Fruit fly (Drosophila melanogaster) whole organism, prepupa: ENCODE measurements around the gene nyo.

Experiments
- Blimp-1 ChIP-seq: fragments of 200-800 bp; sonication (Bioruptor generic); optimal IDR thresholded peaks from 3 replicates; lab custom pipeline; 2017; ENCODE audit warnings: missing biosample characterization, missing genetic modification characterization, mild to moderate bottlenecking, moderate library complexity, missing genetic modification reagents
- CG10631 ChIP-seq: fragments of 200-800 bp; sonication (Bioruptor generic); optimal IDR thresholded peaks from 2 replicates; lab custom pipeline; 2016; ENCODE audit warnings: missing biosample characterization, missing genetic modification characterization
- CG11294 ChIP-seq: fragments of 200-800 bp; sonication (Bioruptor generic); IDR thresholded peaks from 2 replicates; pipeline ENCODE4 v1.3.6; 2022; ENCODE audit warnings: missing biosample characterization, missing genetic modification characterization
- CG11762 ChIP-seq: fragments of 200-800 bp; sonication (Bioruptor generic); optimal IDR thresholded peaks from 3 replicates; lab custom pipeline; 2016; ENCODE audit warnings: missing biosample characterization, missing genetic modification characterization; ENCODE audit not compliant: insufficient read depth
- CG11902 ChIP-seq: fragments of 200-800 bp; sonication (Bioruptor generic); optimal IDR thresholded peaks from 3 replicates; lab custom pipeline; 2016; ENCODE audit warnings: missing biosample characterization, missing genetic modification characterization
- CG32006 ChIP-seq: fragments of 200-800 bp; sonication (Bioruptor generic); optimal IDR thresholded peaks from 3 replicates; lab custom pipeline; 2017; ENCODE audit warnings: missing biosample characterization, mild to moderate bottlenecking, missing genetic modification characterization
- CG3919 ChIP-seq: fragments of 200-800 bp; sonication (Bioruptor generic); optimal IDR thresholded peaks from 3 replicates; lab custom pipeline; 2016; ENCODE audit warnings: missing biosample characterization, missing genetic modification characterization
- CG4318 ChIP-seq: fragments of 200-800 bp; sonication (Bioruptor generic); optimal IDR thresholded peaks from 3 replicates; lab custom pipeline; 2017; ENCODE audit warnings: missing biosample characterization, mild to moderate bottlenecking, missing genetic modification characterization
- CG6163 ChIP-seq: fragments of 200-800 bp; sonication (Bioruptor generic); IDR thresholded peaks from 3 replicates; pipeline ENCODE4 v1.3.6; 2022; ENCODE audit warnings: missing biosample characterization, missing genetic modification characterization
- CG6276 ChIP-seq: fragments of 200-800 bp; sonication (Bioruptor generic); optimal IDR thresholded peaks from 2 replicates; lab custom pipeline; 2017; ENCODE audit warnings: missing biosample characterization, mild to moderate bottlenecking, missing genetic modification characterization
- CG6792 ChIP-seq: fragments of 200-800 bp; sonication (Bioruptor generic); optimal IDR thresholded peaks from 3 replicates; lab custom pipeline; 2016; ENCODE audit warnings: missing biosample characterization, missing genetic modification characterization
- CG6854 ChIP-seq: fragments of 200-800 bp; sonication (Bioruptor generic); optimal IDR thresholded peaks from 2 replicates; lab custom pipeline; 2017; ENCODE audit warnings: missing biosample characterization, mild to moderate bottlenecking, missing genetic modification characterization
- CG9139 ChIP-seq: fragments of 200-800 bp; sonication (Bioruptor generic); optimal IDR thresholded peaks from 3 replicates; lab custom pipeline; 2017; ENCODE audit warnings: missing biosample characterization, mild to moderate bottlenecking, missing genetic modification characterization
- Eip75B ChIP-seq: fragments of 200-800 bp; sonication (Bioruptor generic); optimal IDR thresholded peaks from 3 replicates; lab custom pipeline; 2016; ENCODE audit warnings: missing biosample characterization, missing genetic modification characterization
- Eip78C ChIP-seq: fragments of 200-800 bp; sonication (Bioruptor generic); peaks from one replicate; lab custom pipeline; 2016; ENCODE audit warnings: missing biosample characterization, missing genetic modification characterization
- Eip93F ChIP-seq: fragments of 200-800 bp; sonication (Bioruptor generic); optimal IDR thresholded peaks from 2 replicates; lab custom pipeline; 2016; ENCODE audit warnings: missing biosample characterization, mild to moderate bottlenecking, missing genetic modification characterization
- Ets21C ChIP-seq: fragments of 200-800 bp; sonication (Bioruptor generic); optimal IDR thresholded peaks from 3 replicates; lab custom pipeline; 2016; ENCODE audit warnings: missing biosample characterization, missing genetic modification characterization
- Ets96B ChIP-seq: fragments of 200-800 bp; optimal IDR thresholded peaks from 2 replicates; lab custom pipeline; 2019; ENCODE audit warnings: missing biosample characterization, mild to moderate bottlenecking, missing genetic modification characterization, moderate library complexity
- Gug ChIP-seq: fragments of 200-800 bp; sonication (Bioruptor generic); IDR thresholded peaks from 2 replicates; pipeline ENCODE4 v1.3.6; 2022; ENCODE audit warnings: missing biosample characterization, missing genetic modification characterization
- Hr4 ChIP-seq: fragments of 200-800 bp; sonication (Bioruptor generic); optimal IDR thresholded peaks from 3 replicates; lab custom pipeline; 2016; ENCODE audit warnings: missing biosample characterization, missing genetic modification characterization
- Lpt ChIP-seq: fragments of 200-800 bp; sonication (Bioruptor generic); optimal IDR thresholded peaks from 3 replicates; lab custom pipeline; 2016; ENCODE audit warnings: missing biosample characterization, missing genetic modification characterization
- Smox ChIP-seq: fragments of 200-800 bp; sonication (Bioruptor generic); optimal IDR thresholded peaks from 3 replicates; lab custom pipeline; 2016; ENCODE audit warnings: missing biosample characterization, missing genetic modification characterization
- Sox102F ChIP-seq: fragments of 200-800 bp; sonication (Bioruptor generic); optimal IDR thresholded peaks from 2 replicates; lab custom pipeline; 2016; ENCODE audit warnings: missing biosample characterization, mild to moderate bottlenecking, missing genetic modification characterization
- Sox14 ChIP-seq: fragments of 200-800 bp; sonication (Bioruptor generic); optimal IDR thresholded peaks from 3 replicates; lab custom pipeline; 2016; ENCODE audit warnings: missing biosample characterization, missing genetic modification characterization
- acj6 ChIP-seq: fragments of 200-800 bp; sonication (Bioruptor generic); optimal IDR thresholded peaks from 3 replicates; lab custom pipeline; 2016; ENCODE audit warnings: missing biosample characterization, missing genetic modification characterization
- dsx ChIP-seq: fragments of 200-800 bp; optimal IDR thresholded peaks from 3 replicates; lab custom pipeline; 2019; ENCODE audit warnings: missing biosample characterization, mild to moderate bottlenecking, missing genetic modification characterization, moderate library complexity; ENCODE audit not compliant: poor library complexity, severe bottlenecking
- eg ChIP-seq: fragments of 200-800 bp; sonication (Bioruptor generic); IDR thresholded peaks from 3 replicates; pipeline ENCODE4 v1.3.6; 2022; ENCODE audit warnings: missing biosample characterization, missing genetic modification characterization
- fd59A ChIP-seq: fragments of 200-800 bp; sonication (Bioruptor generic); optimal IDR thresholded peaks from 2 replicates; lab custom pipeline; 2017; ENCODE audit warnings: missing biosample characterization, mild to moderate bottlenecking, missing genetic modification characterization, missing genetic modification reagents
- fkh ChIP-seq: fragments of 200-800 bp; sonication (Bioruptor generic); optimal IDR thresholded peaks from 3 replicates; lab custom pipeline; 2017; ENCODE audit warnings: missing biosample characterization, mild to moderate bottlenecking, missing genetic modification characterization, moderate library complexity
- lz ChIP-seq: fragments of 200-800 bp; sonication (Bioruptor generic); optimal IDR thresholded peaks from 3 replicates; lab custom pipeline; 2016; ENCODE audit warnings: missing biosample characterization, missing genetic modification characterization
- net ChIP-seq: fragments of 200-800 bp; sonication (Bioruptor generic); optimal IDR thresholded peaks from 3 replicates; lab custom pipeline; 2016; ENCODE audit warnings: missing biosample characterization, missing genetic modification characterization
- salr ChIP-seq, 2 experiments: fragments of 200-800 bp; sonication (Bioruptor generic); optimal IDR thresholded peaks; 3 replicates each; lab custom pipeline; 2016 to 2018; ENCODE audit warnings: missing biosample characterization in 2 of 2, missing genetic modification characterization in 2 of 2, mild to moderate bottlenecking in 1 of 2
- ss ChIP-seq, 2 experiments: fragments of 200-800 bp; sonication (Bioruptor generic); optimal IDR thresholded peaks; 2 replicates in 1 of 2; 3 replicates in 1 of 2; lab custom pipeline; 2017 to 2018; ENCODE audit warnings: mild to moderate bottlenecking in 2 of 2, missing biosample characterization in 2 of 2, missing genetic modification characterization in 2 of 2, moderate library complexity in 1 of 2
- svp ChIP-seq: fragments of 200-800 bp; sonication (Bioruptor generic); peaks from one replicate; lab custom pipeline; 2016; ENCODE audit warnings: missing biosample characterization, missing genetic modification characterization
- topi ChIP-seq: fragments of 200-800 bp; sonication (Bioruptor generic); optimal IDR thresholded peaks from 3 replicates; lab custom pipeline; 2016; ENCODE audit warnings: missing biosample characterization, missing genetic modification characterization

nyo gene

dm6 chr3R:31527875-31528274 lies 15.0 kb upstream of the nyo start:
- TF ChIP-seq CG6163: no peak
- peak; percentile 10 for TF ChIP-seq fkh (GFP tag; lab: Kevin White, UChicago)

DNA sequence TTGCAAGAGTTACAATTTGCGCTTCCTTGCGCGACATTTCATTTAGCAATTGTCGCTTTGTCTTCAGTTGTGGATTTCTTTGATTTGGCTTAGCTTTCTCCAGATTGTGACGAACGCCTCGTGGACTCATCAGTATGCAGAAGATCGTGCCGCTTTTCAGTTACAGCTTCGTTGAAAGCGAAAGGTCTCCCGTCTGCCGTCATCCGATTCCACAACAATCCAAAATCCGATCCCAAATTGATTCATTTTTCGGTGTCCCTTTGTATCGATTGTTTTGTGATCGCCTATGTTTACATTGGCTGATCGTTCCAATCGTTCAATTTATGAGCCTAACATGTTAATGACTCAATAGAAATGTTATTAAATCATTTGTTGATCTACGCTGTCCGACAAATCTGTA lies 917 bp upstream of the nyo start:
- no peak for TF ChIP-seq CG6792 (GFP tag; lab: Kevin White, UChicago)
- no peak for TF ChIP-seq acj6
- no peak for TF ChIP-seq CG11902 (GFP tag; lab: Kevin White, UChicago)
- TF ChIP-seq salr (GFP tag; optimal IDR thresholded peaks at IDR 0.05; lab: Kevin White, UChicago): no peak
- TF ChIP-seq Eip93F: no peak
- TF ChIP-seq net (GFP tag; lab: Kevin White, UChicago): no peak
- no peak for TF ChIP-seq Hr4
- TF ChIP-seq CG11294 (GFP tag; lab: Robert Waterston, UW): no peak
- TF ChIP-seq, all 60 proteins: peak for 0

dm6 chr3R:31548766-31549510 lies 6.1 kb downstream of the nyo start:
- TF ChIP-seq eg: no peak
- TF ChIP-seq dsx (GFP tag; lab: Kevin White, UChicago): peak; percentile 44
- TF ChIP-seq fkh (GFP tag; lab: Kevin White, UChicago): peak; percentile 64

dm6 chr3R:31550910-31551309 lies 8.1 kb downstream of the nyo start:
- no peak for TF ChIP-seq svp (GFP tag; lab: Kevin White, UChicago)
- TF ChIP-seq fkh (GFP tag; lab: Kevin White, UChicago): peak; percentile 93

DNA sequence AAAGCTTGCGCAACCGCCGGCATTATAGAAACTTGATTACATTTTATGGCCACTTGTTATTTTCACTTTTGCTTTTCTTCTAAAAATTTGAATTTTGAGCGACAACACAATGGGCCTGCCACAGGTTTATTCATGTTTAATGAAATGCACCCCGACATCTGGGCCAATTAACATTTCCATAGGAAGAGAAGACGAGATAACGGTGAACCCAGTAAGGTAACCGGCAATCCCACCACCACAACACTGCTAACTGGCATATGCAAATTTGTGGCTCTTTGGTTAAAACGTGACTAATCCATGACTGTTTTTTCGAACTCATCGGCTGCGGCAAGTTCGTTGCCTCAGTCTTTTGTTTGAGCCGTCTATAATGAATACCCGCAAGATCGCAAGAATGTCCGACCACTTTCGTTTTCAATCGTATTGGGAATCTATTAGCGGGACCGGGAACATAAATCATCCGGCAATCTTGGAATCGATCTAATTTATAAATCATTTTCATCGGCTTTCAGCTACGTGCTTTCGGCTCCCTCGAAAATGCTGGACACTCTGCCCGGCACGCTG lies 16.0 kb downstream of the nyo start:
- TF ChIP-seq Lpt (GFP tag; lab: Kevin White, UChicago) (no peak), ss (GFP tag; optimal IDR thresholded peaks at IDR 0.05; lab: Kevin White, UChicago) (no peak), Ets21C (GFP tag; lab: Kevin White, UChicago) (no peak), CG11294 (GFP tag; lab: Robert Waterston, UW) (no peak), Ets96B (tag; lab: Kevin White, UChicago) (no peak), net (GFP tag; lab: Kevin White, UChicago) (no peak), CG6276 (GFP tag; lab: Kevin White, UChicago) (no peak), acj6 (no peak), lz (no peak), CG9139 (GFP tag; lab: Kevin White, UChicago) (no peak), topi (no peak), CG4318 (GFP tag; lab: Kevin White, UChicago) (no peak), Sox102F (GFP tag; lab: Kevin White, UChicago) (no peak), Smox (GFP tag; lab: Kevin White, UChicago) (no peak), CG10631 (GFP tag; lab: Kevin White, UChicago) (no peak), Eip93F (no peak), Sox14 (GFP tag; lab: Kevin White, UChicago) (no peak)

- TF ChIP-seq Eip78C (GFP tag; lab: Kevin White, UChicago) (peak; percentile 68), CG32006 (no peak), Eip75B (GFP tag; lab: Kevin White, UChicago) (peak; percentile 54), CG3919 (GFP tag; lab: Kevin White, UChicago) (no peak), Blimp-1 (GFP tag; lab: Kevin White, UChicago) (peak; percentile 88), ss (GFP tag; optimal IDR thresholded peaks at IDR 0.05; lab: Kevin White, UChicago) (peak in 1 of 2 experiments; percentile 5), fd59A (GFP tag; lab: Kevin White, UChicago) (no peak), CG11762 (GFP tag; lab: Kevin White, UChicago) (no peak), svp (GFP tag; lab: Kevin White, UChicago) (peak; percentile 18), CG6854 (GFP tag; lab: Kevin White, UChicago) (peak; percentile 12), Gug (GFP tag; lab: Robert Waterston, UW) (no peak)
Measured at dm6 chr3R:31559781-31560180, 16.9 kb downstream of the nyo start.
